Worm (Caenorhabditis elegans) whole organism, L1 larva: ENCODE data around the gene ani-3.

ENCODE experiments used
- ceh-90 ChIP-seq: sonication (generic microtip); optimal IDR thresholded peaks from 2 replicates; lab custom pipeline; 2016; ENCODE audit warnings: missing genetic modification characterization, missing compliant biosample characterization
- dpl-1 ChIP-seq, 3 experiments: fragments of 150-350 bp in 2 of 3; sonication (generic microtip) in 1 of 3; optimal IDR thresholded peaks; 2 replicates each; lab custom pipeline; 2014 to 2017; ENCODE audit warnings: missing biosample characterization in 3 of 3, missing genetic modification characterization in 3 of 3, missing genetic modification reagents in 3 of 3
- fkh-10 ChIP-seq: sonication (generic microtip); optimal IDR thresholded peaks from 2 replicates; lab custom pipeline; 2017; ENCODE audit warnings: missing biosample characterization, missing genetic modification reagents, missing genetic modification characterization
- lin-13 ChIP-seq: fragments of 150-350 bp; optimal IDR thresholded peaks from 2 replicates; lab custom pipeline; 2014; ENCODE audit warnings: missing biosample characterization, missing genetic modification reagents, missing genetic modification characterization
- mep-1 ChIP-seq: fragments of 150-350 bp; optimal IDR thresholded peaks from 2 replicates; lab custom pipeline; 2014; ENCODE audit warnings: missing biosample characterization, missing genetic modification characterization
- sup-37 ChIP-seq: fragments of 200-800 bp; sonication (Bioruptor generic); optimal IDR thresholded peaks from 2 replicates; lab custom pipeline; 2018; ENCODE audit warnings: mild to moderate bottlenecking, missing genetic modification characterization, missing compliant biosample characterization
- zag-1 ChIP-seq: fragments of 150-350 bp; optimal IDR thresholded peaks from 2 replicates; lab custom pipeline; 2014; ENCODE audit warnings: missing biosample characterization, missing genetic modification characterization

DNA sequence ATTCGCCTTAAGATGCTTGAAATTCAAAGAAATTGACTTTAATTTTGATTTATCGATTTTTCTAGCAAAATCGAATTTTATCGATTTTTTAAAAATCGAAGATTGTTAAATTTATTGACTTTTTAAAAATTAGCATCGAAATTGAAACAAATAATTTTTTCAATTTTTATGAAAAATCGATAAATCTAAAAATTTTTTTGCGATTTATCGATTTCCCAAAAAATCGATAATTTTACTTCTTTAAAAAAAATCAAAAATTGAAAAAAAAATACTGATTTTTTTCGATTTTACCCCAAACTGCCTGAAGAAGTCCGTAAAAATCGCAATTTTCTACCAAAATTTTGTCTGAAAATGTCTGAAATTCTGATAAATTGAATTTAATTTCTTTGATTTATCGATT lies 5.6 kb upstream of the ani-3 start:
- TF ChIP-seq mep-1 (tag; lab: Kevin White, UChicago) (no peak), zag-1 (no peak), fkh-10 (GFP tag; lab: Kevin White, UChicago) (no peak), dpl-1 (GFP tag; optimal IDR thresholded peaks at IDR 0.05; lab: Kevin White, UChicago) (no peak), lin-13 (GFP tag; lab: Kevin White, UChicago) (no peak), ceh-90 (tag; lab: Kevin White, UChicago) (no peak), sup-37 (GFP tag; lab: Kevin White, UChicago) (no peak)
